Fruit fly (Drosophila melanogaster) whole organism, embryonic: Measurements from ENCODE around the gene CG11882.

Source experiments
- ATbp ChIP-seq: fragments of 200-800 bp; sonication (Bioruptor generic); optimal IDR thresholded peaks from 2 replicates; lab custom pipeline; 2017; ENCODE audit warnings: missing biosample characterization, mild to moderate bottlenecking, missing genetic modification characterization, missing genetic modification reagents
- C15 ChIP-seq: fragments of 200-800 bp; sonication (Bioruptor generic); IDR thresholded peaks from 3 replicates; pipeline ENCODE4 v1.3.6; 2022; ENCODE audit warnings: missing biosample characterization, missing genetic modification characterization
- CG10209 ChIP-seq: fragments of 200-800 bp; sonication (Bioruptor generic); optimal IDR thresholded peaks from 3 replicates; lab custom pipeline; 2017; ENCODE audit warnings: missing biosample characterization, mild to moderate bottlenecking, missing genetic modification characterization, missing genetic modification reagents
- CG10274 ChIP-seq: fragments of 200-800 bp; sonication (Bioruptor generic); optimal IDR thresholded peaks from 3 replicates; lab custom pipeline; 2017; ENCODE audit warnings: missing biosample characterization, mild to moderate bottlenecking, missing genetic modification characterization
- CG12155 ChIP-seq: fragments of 200-800 bp; sonication (Bioruptor generic); optimal IDR thresholded peaks from 3 replicates; lab custom pipeline; 2016; ENCODE audit warnings: missing biosample characterization, missing genetic modification characterization
- CG14014 ChIP-seq: fragments of 200-800 bp; sonication (Bioruptor generic); IDR thresholded peaks from 2 replicates; pipeline ENCODE4 v1.3.6; 2022; ENCODE audit warnings: missing biosample characterization, missing genetic modification characterization
- CG17359 ChIP-seq: fragments of 200-800 bp; sonication (Bioruptor generic); optimal IDR thresholded peaks from 3 replicates; lab custom pipeline; 2018; ENCODE audit warnings: missing biosample characterization, mild to moderate bottlenecking, missing genetic modification characterization, moderate library complexity
- CG17361 ChIP-seq: fragments of 200-800 bp; sonication (Bioruptor generic); IDR thresholded peaks from 3 replicates; pipeline ENCODE4 v1.3.6; 2022; ENCODE audit warnings: missing biosample characterization, missing genetic modification characterization
- CG18764 ChIP-seq: fragments of 200-800 bp; sonication (Bioruptor generic); optimal IDR thresholded peaks from 3 replicates; lab custom pipeline; 2016; ENCODE audit warnings: missing biosample characterization, missing genetic modification characterization
- CG2678 ChIP-seq: fragments of 200-800 bp; sonication (Bioruptor generic); optimal IDR thresholded peaks from 3 replicates; lab custom pipeline; 2019; ENCODE audit warnings: missing biosample characterization, mild to moderate bottlenecking, missing genetic modification characterization, moderate library complexity
- CG31365 ChIP-seq: fragments of 200-800 bp; sonication (Bioruptor generic); optimal IDR thresholded peaks from 2 replicates; lab custom pipeline; 2018; ENCODE audit warnings: missing biosample characterization, mild to moderate bottlenecking, missing genetic modification characterization
- CG33213 ChIP-seq: fragments of 200-800 bp; sonication (Bioruptor generic); optimal IDR thresholded peaks from 3 replicates; lab custom pipeline; 2016; ENCODE audit warnings: missing biosample characterization, missing genetic modification characterization
- CG43689 ChIP-seq: fragments of 200-800 bp; sonication (Bioruptor generic); IDR thresholded peaks from 2 replicates; pipeline ENCODE4 v1.3.6; 2022; ENCODE audit warnings: missing biosample characterization, missing genetic modification characterization
- CG4424 ChIP-seq: fragments of 200-800 bp; sonication (Bioruptor generic); optimal IDR thresholded peaks from 3 replicates; lab custom pipeline; 2016; ENCODE audit warnings: missing biosample characterization, missing genetic modification characterization
- CG4730 ChIP-seq: fragments of 200-800 bp; sonication (Bioruptor generic); IDR thresholded peaks from 2 replicates; pipeline ENCODE4 v1.3.6; 2022; ENCODE audit warnings: missing biosample characterization, missing genetic modification characterization
- CG5245 ChIP-seq: fragments of 200-800 bp; sonication (Bioruptor generic); optimal IDR thresholded peaks from 3 replicates; lab custom pipeline; 2016; ENCODE audit warnings: missing biosample characterization, missing genetic modification characterization
- CG6254 ChIP-seq: fragments of 200-800 bp; sonication (Bioruptor generic); optimal IDR thresholded peaks from 3 replicates; lab custom pipeline; 2017; ENCODE audit warnings: mild to moderate bottlenecking, missing biosample characterization, missing genetic modification reagents, missing genetic modification characterization
- CG7556 ChIP-seq: fragments of 200-800 bp; sonication (Bioruptor generic); optimal IDR thresholded peaks from 2 replicates; lab custom pipeline; 2017; ENCODE audit warnings: missing biosample characterization, mild to moderate bottlenecking, missing genetic modification characterization
- CG7963 ChIP-seq: fragments of 200-800 bp; sonication (Bioruptor generic); IDR thresholded peaks from 3 replicates; pipeline ENCODE4 v1.3.6; 2022; ENCODE audit warnings: missing biosample characterization, missing genetic modification characterization; ENCODE audit not compliant: partially characterized antibody
- Dbx ChIP-seq: fragments of 200-800 bp; sonication (Bioruptor generic); IDR thresholded peaks from 3 replicates; pipeline ENCODE4 v1.3.6; 2022; ENCODE audit warnings: missing biosample characterization, missing genetic modification characterization
- Ets97D ChIP-seq: fragments of 200-800 bp; sonication (Bioruptor generic); optimal IDR thresholded peaks from 3 replicates; lab custom pipeline; 2016; ENCODE audit warnings: missing biosample characterization, missing genetic modification characterization
- Fer3 ChIP-seq: fragments of 200-800 bp; sonication (Bioruptor generic); optimal IDR thresholded peaks from 2 replicates; lab custom pipeline; 2018; ENCODE audit warnings: missing biosample characterization, mild to moderate bottlenecking, missing genetic modification characterization, moderate library complexity
- H15 ChIP-seq: fragments of 200-800 bp; sonication (Bioruptor generic); IDR thresholded peaks from 3 replicates; pipeline ENCODE4 v1.3.6; 2022; ENCODE audit warnings: missing biosample characterization, missing genetic modification characterization
- HLH54F ChIP-seq: fragments of 200-800 bp; sonication (Bioruptor generic); optimal IDR thresholded peaks from 3 replicates; lab custom pipeline; 2016; ENCODE audit warnings: missing biosample characterization, missing genetic modification characterization
- Mrtf ChIP-seq: fragments of 200-800 bp; sonication (Bioruptor generic); IDR thresholded peaks from 3 replicates; pipeline ENCODE4 v1.3.6; 2022; ENCODE audit warnings: missing biosample characterization, missing genetic modification characterization
- Myb ChIP-seq: fragments of 200-800 bp; sonication (Bioruptor generic); optimal IDR thresholded peaks from 2 replicates; lab custom pipeline; 2016; ENCODE audit warnings: missing biosample characterization, missing genetic modification characterization
- Nf-YA ChIP-seq: fragments of 200-800 bp; sonication (Bioruptor generic); IDR thresholded peaks from 2 replicates; pipeline ENCODE4 v1.3.6; 2022; ENCODE audit warnings: missing biosample characterization, missing genetic modification characterization
- Side ChIP-seq: fragments of 200-800 bp; sonication (Bioruptor generic); optimal IDR thresholded peaks from 2 replicates; lab custom pipeline; 2016; ENCODE audit warnings: missing biosample characterization, missing genetic modification characterization
- Sry-δ ChIP-seq: fragments of 200-800 bp; sonication (Bioruptor generic); optimal IDR thresholded peaks from 2 replicates; lab custom pipeline; 2016; ENCODE audit warnings: missing biosample characterization, missing genetic modification characterization
- Ssrp ChIP-seq: fragments of 200-800 bp; sonication (Bioruptor generic); optimal IDR thresholded peaks from 2 replicates; lab custom pipeline; 2018; ENCODE audit warnings: missing biosample characterization, mild to moderate bottlenecking, missing genetic modification characterization, moderate library complexity
- YL-1 ChIP-seq: fragments of 200-800 bp; sonication (Bioruptor generic); optimal IDR thresholded peaks from 3 replicates; lab custom pipeline; 2017; ENCODE audit warnings: missing biosample characterization, mild to moderate bottlenecking, missing genetic modification characterization
- abd-A ChIP-seq: fragments of 200-800 bp; sonication (Bioruptor generic); optimal IDR thresholded peaks from 3 replicates; lab custom pipeline; 2019; ENCODE audit warnings: missing biosample characterization, mild to moderate bottlenecking, missing genetic modification characterization, moderate library complexity
- bab2 ChIP-seq: fragments of 200-800 bp; sonication (Bioruptor generic); optimal IDR thresholded peaks from 2 replicates; lab custom pipeline; 2016; ENCODE audit warnings: missing biosample characterization, missing genetic modification characterization
- cato ChIP-seq: fragments of 200-800 bp; sonication (Bioruptor generic); optimal IDR thresholded peaks from 2 replicates; lab custom pipeline; 2016; ENCODE audit warnings: missing biosample characterization, missing genetic modification characterization, borderline replicate concordance
- chn ChIP-seq: fragments of 200-800 bp; sonication (Bioruptor generic); optimal IDR thresholded peaks from 2 replicates; lab custom pipeline; 2016; ENCODE audit warnings: missing biosample characterization, missing genetic modification characterization
- crp ChIP-seq, 2 experiments: fragments of 200-800 bp; sonication (Bioruptor generic); optimal IDR thresholded peaks; 2 replicates in 1 of 2; 3 replicates in 1 of 2; lab custom pipeline; 2017; ENCODE audit warnings: missing biosample characterization in 2 of 2, missing genetic modification characterization in 2 of 2, mild to moderate bottlenecking in 1 of 2, moderate library complexity in 1 of 2
- fd64A ChIP-seq: fragments of 200-800 bp; sonication (Bioruptor generic); optimal IDR thresholded peaks from 3 replicates; lab custom pipeline; 2018; ENCODE audit warnings: missing biosample characterization, mild to moderate bottlenecking, missing genetic modification characterization
- fd96Cb ChIP-seq: fragments of 200-800 bp; sonication (Bioruptor generic); optimal IDR thresholded peaks from 2 replicates; lab custom pipeline; 2018; ENCODE audit warnings: missing biosample characterization, mild to moderate bottlenecking, missing genetic modification characterization, moderate library complexity
- fru ChIP-seq: fragments of >200 bp; optimal IDR thresholded peaks from 2 replicates; lab custom pipeline; 2017
- gce ChIP-seq: fragments of 200-800 bp; sonication (Bioruptor generic); IDR thresholded peaks from 3 replicates; pipeline ENCODE4 v1.3.6; 2022; ENCODE audit warnings: missing biosample characterization, missing genetic modification characterization
- gro ChIP-seq: fragments of 200-800 bp; sonication (Bioruptor generic); optimal IDR thresholded peaks from 2 replicates; lab custom pipeline; 2016; ENCODE audit warnings: missing biosample characterization, missing genetic modification characterization
- gsb ChIP-seq: fragments of 200-800 bp; sonication (Bioruptor generic); IDR thresholded peaks from 2 replicates; pipeline ENCODE4 v1.3.6; 2022; ENCODE audit warnings: missing biosample characterization, missing genetic modification characterization
- gt ChIP-seq: fragments of 200-800 bp; sonication (Bioruptor generic); IDR thresholded peaks from 2 replicates; pipeline ENCODE4 v1.3.6; 2022; ENCODE audit warnings: missing biosample characterization, missing genetic modification characterization
- her ChIP-seq: fragments of 200-800 bp; sonication (Bioruptor generic); optimal IDR thresholded peaks from 2 replicates; lab custom pipeline; 2016; ENCODE audit warnings: missing biosample characterization, missing genetic modification characterization
- ken ChIP-seq: fragments of 200-800 bp; sonication (Bioruptor generic); IDR thresholded peaks from 3 replicates; pipeline ENCODE4 v1.3.6; 2022; ENCODE audit warnings: missing biosample characterization, missing genetic modification characterization
- lbe ChIP-seq: fragments of 200-800 bp; sonication (Bioruptor generic); optimal IDR thresholded peaks from 2 replicates; lab custom pipeline; 2016; ENCODE audit warnings: missing biosample characterization, mild to moderate bottlenecking, missing genetic modification characterization
- mirr ChIP-seq: fragments of 200-800 bp; sonication (Bioruptor generic); optimal IDR thresholded peaks from 3 replicates; lab custom pipeline; 2018; ENCODE audit warnings: missing biosample characterization, mild to moderate bottlenecking, missing genetic modification characterization
- ro ChIP-seq: fragments of 200-800 bp; sonication (Bioruptor generic); IDR thresholded peaks from 2 replicates; pipeline ENCODE4 v1.3.6; 2022; ENCODE audit warnings: missing biosample characterization, missing genetic modification characterization
- sc ChIP-seq, 3 experiments: fragments of >200 bp in 2 of 3; fragments of 200-800 bp in 1 of 3; sonication (Bioruptor generic) in 1 of 3; optimal IDR thresholded peaks; 2 replicates in 2 of 3; 3 replicates in 1 of 3; lab custom pipeline; 2017; ENCODE audit warnings: mild to moderate bottlenecking in 1 of 3, missing biosample characterization in 1 of 3, missing genetic modification characterization in 1 of 3, missing genetic modification reagents in 1 of 3
- sisA ChIP-seq: fragments of 200-800 bp; sonication (Bioruptor generic); IDR thresholded peaks from 2 replicates; pipeline ENCODE4 v1.3.6; 2022; ENCODE audit warnings: missing biosample characterization, missing genetic modification characterization
- sna ChIP-seq: fragments of 200-800 bp; sonication (Bioruptor generic); IDR thresholded peaks from 2 replicates; pipeline ENCODE4 v1.3.6; 2022; ENCODE audit warnings: missing biosample characterization, missing genetic modification characterization; ENCODE audit not compliant: partially characterized antibody

CG11882 gene

dm6 chr3R:29124128-29124527, 23.8 kb downstream of the CG11882 start (continued):
- no peak for TF ChIP-seq sc (optimal IDR thresholded peaks at IDR 0.05; lab: Kevin White, UChicago)
- peak; percentile 28 for TF ChIP-seq sc (GFP tag; optimal IDR thresholded peaks at IDR 0.05; lab: Kevin White, UChicago)
- peak; percentile 38 for TF ChIP-seq CG7556 (GFP tag; lab: Kevin White, UChicago)
- TF ChIP-seq sisA = peak; percentile 79
- peak; percentile 43 for TF ChIP-seq Myb (GFP tag; lab: Kevin White, UChicago)
- no peak for TF ChIP-seq ro (GFP tag; lab: Robert Waterston, UW)
- TF ChIP-seq HLH54F (GFP tag; lab: Kevin White, UChicago) = peak; percentile 52
- no peak for TF ChIP-seq fd64A (GFP tag; lab: Kevin White, UChicago)
- TF ChIP-seq abd-A (tag; lab: Kevin White, UChicago) = no peak
- TF ChIP-seq fd96Cb (tag; lab: Kevin White, UChicago) = peak; percentile 67
- peak; percentile 72 for TF ChIP-seq Mrtf
- peak; percentile 89 for TF ChIP-seq CG31365 (tag; lab: Kevin White, UChicago)
- TF ChIP-seq CG33213 = peak; percentile 25
- TF ChIP-seq her = peak; percentile 70
- peak; percentile 41 for TF ChIP-seq Ssrp (tag; lab: Kevin White, UChicago)
- TF ChIP-seq CG2678 (tag; lab: Kevin White, UChicago) = peak; percentile 72
- peak; percentile 4 for TF ChIP-seq mirr (GFP tag; lab: Kevin White, UChicago)
- peak; percentile 26 for TF ChIP-seq CG18764 (GFP tag; lab: Kevin White, UChicago)
- TF ChIP-seq gce (GFP tag; lab: Robert Waterston, UW) = peak; percentile 51; the same call in 1 of the 3 replicates
- peak; percentile 65 for TF ChIP-seq CG4424 (GFP tag; lab: Kevin White, UChicago)
- peak; percentile 62 for TF ChIP-seq CG12155
- TF ChIP-seq gro (GFP tag; lab: Kevin White, UChicago) = peak; percentile 35
- TF ChIP-seq bab2 (GFP tag; lab: Kevin White, UChicago) = peak; percentile 76
- peak; percentile 26 for TF ChIP-seq CG5245 (GFP tag; lab: Kevin White, UChicago)
- no peak for TF ChIP-seq crp (GFP tag; optimal IDR thresholded peaks at IDR 0.05; lab: Kevin White, UChicago)
- TF ChIP-seq CG10209 = peak; percentile 43
- peak; percentile 51; the same call in 1 of the 2 replicates for TF ChIP-seq CG14014
- 0 out of 2 replicates have a peak, but pooled peaks have one; percentile 16 for TF ChIP-seq CG43689 (GFP tag; lab: Robert Waterston, UW)
- TF ChIP-seq fru (lab: Kevin White, UChicago) = no peak
- peak; percentile 71 for TF ChIP-seq CG17361 (GFP tag; lab: Robert Waterston, UW)
- no peak for TF ChIP-seq C15 (GFP tag; lab: Robert Waterston, UW)
- peak; percentile 7 for TF ChIP-seq CG6254 (GFP tag; lab: Kevin White, UChicago)
- TF ChIP-seq gt (GFP tag; lab: Robert Waterston, UW) = peak; percentile 41; the same call in 1 of the 2 replicates
- peak; percentile 80 for TF ChIP-seq Side (GFP tag; lab: Kevin White, UChicago)
- peak; percentile 42 for TF ChIP-seq cato (GFP tag; lab: Kevin White, UChicago)
- TF ChIP-seq Sry-δ = peak; percentile 14
- peak; percentile 62 for TF ChIP-seq ATbp
- TF ChIP-seq CG7963 = no peak
- TF ChIP-seq Dbx (GFP tag; lab: Robert Waterston, UW) = peak; percentile 68; the same call in 2 of the 3 replicates
- no peak for TF ChIP-seq sna (GFP tag; lab: Robert Waterston, UW)
- peak; percentile 52 for TF ChIP-seq CG17359 (tag; lab: Kevin White, UChicago)
- peak; percentile 59 for TF ChIP-seq lbe (GFP tag; lab: Kevin White, UChicago)
- TF ChIP-seq ken = peak; percentile 87
- TF ChIP-seq Ets97D (GFP tag; lab: Kevin White, UChicago) = no peak
- TF ChIP-seq CG4730 (GFP tag; lab: Robert Waterston, UW) = peak; percentile 67
- peak; percentile 36 for TF ChIP-seq chn (GFP tag; lab: Kevin White, UChicago)
- TF ChIP-seq CG10274 (GFP tag; lab: Kevin White, UChicago) = peak; percentile 10
- peak; percentile 46 for TF ChIP-seq gsb (GFP tag; lab: Robert Waterston, UW)
- peak; percentile 63; the same call in 1 of the 3 replicates for TF ChIP-seq H15 (GFP tag; lab: Robert Waterston, UW)
- peak; percentile 69 for TF ChIP-seq Fer3 (tag; lab: Kevin White, UChicago)
- no peak for TF ChIP-seq YL-1 (GFP tag; lab: Kevin White, UChicago)
- TF ChIP-seq Nf-YA = peak; percentile 55; the same call in 1 of the 2 replicates
